Worm (Caenorhabditis elegans): Measurements from ENCODE around the gene F48G7.9.

DNA sequence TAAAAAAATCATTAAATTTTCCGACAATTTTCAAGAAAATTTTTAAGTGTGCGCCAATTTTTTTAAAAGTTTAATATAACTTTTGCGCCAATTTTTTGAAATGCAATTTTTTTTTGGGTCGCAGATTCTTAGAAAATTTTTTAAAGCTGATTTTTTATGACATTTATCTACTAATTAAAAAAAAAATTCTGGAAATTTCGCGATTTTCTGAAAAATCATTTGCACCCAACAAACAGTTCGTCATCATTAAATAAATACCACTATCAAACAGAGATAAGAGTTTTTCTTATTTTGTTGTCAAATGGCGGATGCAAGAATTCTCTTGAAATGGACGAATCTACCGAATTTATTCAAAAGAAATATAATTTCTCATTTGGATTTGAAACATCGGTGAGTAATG is 13.2 kb downstream of the F48G7.9 start, which contains the start of gene F48G7.13:
- TF ChIP-seq dao-5 (tag; optimal IDR thresholded peaks at IDR 0.05) = no peak
- TF ChIP-seq him-1 (tag; optimal IDR thresholded peaks at IDR 0.05) = no peak
